Worm (Caenorhabditis elegans): ENCODE measurements around the gene npa-1.

DNA sequence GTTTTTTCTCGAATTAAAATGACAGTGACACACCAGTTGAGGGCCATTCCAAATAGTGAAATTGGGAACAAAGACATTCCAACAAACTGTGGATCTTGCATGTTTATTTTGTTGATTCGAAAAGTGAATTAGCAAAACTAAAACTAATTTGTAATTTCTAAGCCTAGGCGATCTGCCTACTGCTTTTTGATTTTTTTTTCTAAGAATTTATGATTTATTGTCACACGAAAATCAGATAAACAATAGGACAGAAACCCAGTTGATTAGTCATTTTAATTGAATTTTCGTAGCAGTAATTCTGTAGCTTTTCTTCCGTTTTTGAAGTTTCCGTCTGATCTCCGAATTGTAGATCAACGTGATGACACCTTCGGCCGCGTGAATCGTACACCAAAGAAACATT, 43.2 kb downstream of the npa-1 start, which contains the start of gene srx-33:
- TF ChIP-seq ets-4 (tag; optimal IDR thresholded peaks at IDR 0.05) (no peak), ama-1 (optimal IDR thresholded peaks at IDR 0.05) (no peak), odd-2 (tag; optimal IDR thresholded peaks at IDR 0.05) (no peak), F13H6.1 (tag; optimal IDR thresholded peaks at IDR 0.05) (no peak), ttx-3 (tag; optimal IDR thresholded peaks at IDR 0.05) (no peak), sdc-2 (tag; optimal IDR thresholded peaks at IDR 0.05) (no peak), pha-4 (tag; optimal IDR thresholded peaks at IDR 0.05) (no peak), pax-1 (tag; optimal IDR thresholded peaks at IDR 0.05) (no peak), pqm-1 (tag; optimal IDR thresholded peaks at IDR 0.05) (no peak), C08G9.2 (tag; optimal IDR thresholded peaks at IDR 0.05) (no peak)
